Fruit fly (Drosophila melanogaster) whole organism, embryonic: ENCODE results near the gene Bet3.

Experiments
- Adf1 ChIP-seq: fragments of 200-800 bp; sonication (Bioruptor generic); IDR thresholded peaks from 2 replicates; pipeline ENCODE4 v1.3.6; 2022; ENCODE audit warnings: missing biosample characterization, missing genetic modification characterization
- Aef1 ChIP-seq: fragments of 200-800 bp; sonication (Bioruptor generic); IDR thresholded peaks from 3 replicates; pipeline ENCODE4 v1.3.6; 2022; ENCODE audit warnings: missing biosample characterization, missing genetic modification characterization
- CG1024 ChIP-seq: fragments of 200-800 bp; sonication (Bioruptor generic); IDR thresholded peaks from 2 replicates; pipeline ENCODE4 v1.3.6; 2022; ENCODE audit warnings: missing biosample characterization, missing genetic modification characterization
- CG10431 ChIP-seq: fragments of 200-800 bp; sonication (Bioruptor generic); optimal IDR thresholded peaks from 3 replicates; lab custom pipeline; 2018; ENCODE audit warnings: missing biosample characterization, mild to moderate bottlenecking, missing genetic modification characterization
- CG12071 ChIP-seq: fragments of 200-800 bp; sonication (Bioruptor generic); optimal IDR thresholded peaks from 3 replicates; lab custom pipeline; 2018; ENCODE audit warnings: missing biosample characterization, mild to moderate bottlenecking, missing genetic modification characterization
- CG12236 ChIP-seq: fragments of 200-800 bp; sonication (Bioruptor generic); optimal IDR thresholded peaks from 2 replicates; lab custom pipeline; 2016; ENCODE audit warnings: missing biosample characterization, missing genetic modification characterization
- CG15011 ChIP-seq: fragments of 200-800 bp; sonication (Bioruptor generic); optimal IDR thresholded peaks from 3 replicates; lab custom pipeline; 2018; ENCODE audit warnings: missing biosample characterization, mild to moderate bottlenecking, missing genetic modification characterization
- CG15479 ChIP-seq: fragments of 200-800 bp; sonication (Bioruptor generic); optimal IDR thresholded peaks from 3 replicates; lab custom pipeline; 2019; ENCODE audit warnings: missing biosample characterization, mild to moderate bottlenecking, missing genetic modification characterization, moderate library complexity
- CG2875 ChIP-seq: fragments of 200-800 bp; sonication (Bioruptor generic); optimal IDR thresholded peaks from 2 replicates; lab custom pipeline; 2017; ENCODE audit warnings: missing biosample characterization, mild to moderate bottlenecking, missing genetic modification characterization, missing genetic modification reagents
- CG30403 ChIP-seq: fragments of 200-800 bp; sonication (Bioruptor generic); optimal IDR thresholded peaks from 3 replicates; lab custom pipeline; 2016; ENCODE audit warnings: missing biosample characterization, missing genetic modification characterization
- CG31365 ChIP-seq: fragments of 200-800 bp; sonication (Bioruptor generic); optimal IDR thresholded peaks from 2 replicates; lab custom pipeline; 2018; ENCODE audit warnings: missing biosample characterization, mild to moderate bottlenecking, missing genetic modification characterization
- CG32532 ChIP-seq: fragments of 200-800 bp; sonication (Bioruptor generic); IDR thresholded peaks from 2 replicates; pipeline ENCODE4 v1.3.6; 2022; ENCODE audit warnings: missing biosample characterization, missing genetic modification characterization
- CG5245 ChIP-seq: fragments of 200-800 bp; sonication (Bioruptor generic); optimal IDR thresholded peaks from 3 replicates; lab custom pipeline; 2016; ENCODE audit warnings: missing biosample characterization, missing genetic modification characterization
- CG6254 ChIP-seq: fragments of 200-800 bp; sonication (Bioruptor generic); optimal IDR thresholded peaks from 3 replicates; lab custom pipeline; 2017; ENCODE audit warnings: mild to moderate bottlenecking, missing biosample characterization, missing genetic modification reagents, missing genetic modification characterization
- CG6683 ChIP-seq: fragments of 200-800 bp; sonication (Bioruptor generic); optimal IDR thresholded peaks from 2 replicates; lab custom pipeline; 2017; ENCODE audit warnings: missing biosample characterization, mild to moderate bottlenecking, missing genetic modification characterization, missing genetic modification reagents
- CG6813 ChIP-seq: fragments of 200-800 bp; sonication (Bioruptor generic); optimal IDR thresholded peaks from 2 replicates; lab custom pipeline; 2017; ENCODE audit warnings: missing biosample characterization, missing genetic modification characterization, mild to moderate bottlenecking, moderate library complexity, missing genetic modification reagents
- CG7357 ChIP-seq: fragments of 200-800 bp; sonication (Bioruptor generic); IDR thresholded peaks from 3 replicates; pipeline ENCODE4 v1.3.6; 2022; ENCODE audit warnings: missing biosample characterization, missing genetic modification characterization
- CG7786 ChIP-seq: fragments of 200-800 bp; sonication (Bioruptor generic); optimal IDR thresholded peaks from 2 replicates; lab custom pipeline; 2016; ENCODE audit warnings: missing biosample characterization, missing genetic modification characterization
- CG8359 ChIP-seq: fragments of 200-800 bp; sonication (Bioruptor generic); optimal IDR thresholded peaks from 2 replicates; lab custom pipeline; 2017; ENCODE audit warnings: missing biosample characterization, mild to moderate bottlenecking, missing genetic modification characterization, borderline replicate concordance
- CG8478 ChIP-seq: fragments of >200 bp; optimal IDR thresholded peaks from 2 replicates; lab custom pipeline; 2018
- CG8765 ChIP-seq: fragments of 200-800 bp; sonication (Bioruptor generic); IDR thresholded peaks from 2 replicates; pipeline ENCODE4 v1.3.6; 2022; ENCODE audit warnings: missing biosample characterization, missing genetic modification characterization
- Dip3 ChIP-seq: fragments of 200-800 bp; sonication (Bioruptor generic); optimal IDR thresholded peaks from 3 replicates; lab custom pipeline; 2016; ENCODE audit warnings: missing biosample characterization, missing genetic modification characterization
- HHEX ChIP-seq: fragments of 200-800 bp; sonication (Bioruptor generic); optimal IDR thresholded peaks from 3 replicates; lab custom pipeline; 2017; ENCODE audit warnings: missing biosample characterization, mild to moderate bottlenecking, missing genetic modification characterization, missing genetic modification reagents
- Hand ChIP-seq: fragments of 200-800 bp; sonication (Bioruptor generic); optimal IDR thresholded peaks from 2 replicates; lab custom pipeline; 2017; ENCODE audit warnings: mild to moderate bottlenecking, missing biosample characterization, missing genetic modification reagents, missing genetic modification characterization
- Hr78 ChIP-seq, 2 experiments: fragments of 200-800 bp in 1 of 2; fragments of >200 bp in 1 of 2; sonication (Bioruptor generic) in 1 of 2; optimal IDR thresholded peaks; 2 replicates each; lab custom pipeline; 2017 to 2019; ENCODE audit warnings: missing biosample characterization in 2 of 2, missing genetic modification characterization in 2 of 2, mild to moderate bottlenecking in 1 of 2, moderate library complexity in 1 of 2
- Nf-YA ChIP-seq: fragments of 200-800 bp; sonication (Bioruptor generic); IDR thresholded peaks from 2 replicates; pipeline ENCODE4 v1.3.6; 2022; ENCODE audit warnings: missing biosample characterization, missing genetic modification characterization
- Rfx ChIP-seq: fragments of 200-800 bp; sonication (Bioruptor generic); IDR thresholded peaks from 2 replicates; pipeline ENCODE4 v1.3.6; 2022; ENCODE audit warnings: missing biosample characterization, missing genetic modification characterization
- Side ChIP-seq: fragments of 200-800 bp; sonication (Bioruptor generic); optimal IDR thresholded peaks from 2 replicates; lab custom pipeline; 2016; ENCODE audit warnings: missing biosample characterization, missing genetic modification characterization
- Sry-β ChIP-seq: fragments of 200-800 bp; sonication (Bioruptor generic); optimal IDR thresholded peaks from 2 replicates; lab custom pipeline; 2018; ENCODE audit warnings: missing biosample characterization, mild to moderate bottlenecking, missing genetic modification characterization, moderate library complexity
- Tbp ChIP-seq: fragments of >200 bp; optimal IDR thresholded peaks from 2 replicates; lab custom pipeline; 2018; ENCODE audit warnings: missing biosample characterization, missing genetic modification characterization
- ap ChIP-seq: fragments of 200-800 bp; sonication (Bioruptor generic); IDR thresholded peaks from 2 replicates; pipeline ENCODE4 v1.3.6; 2022; ENCODE audit warnings: missing biosample characterization, missing genetic modification characterization
- ara ChIP-seq: fragments of 200-800 bp; sonication (Bioruptor generic); IDR thresholded peaks from 2 replicates; pipeline ENCODE4 v1.3.6; 2022; ENCODE audit warnings: missing biosample characterization, missing genetic modification characterization
- ash1 ChIP-seq: fragments of 200-800 bp; sonication (Bioruptor generic); optimal IDR thresholded peaks from 2 replicates; lab custom pipeline; 2018; ENCODE audit warnings: missing biosample characterization, mild to moderate bottlenecking, missing genetic modification characterization
- bbx ChIP-seq: fragments of 200-800 bp; sonication (Bioruptor generic); IDR thresholded peaks from 2 replicates; pipeline ENCODE4 v1.3.6; 2022; ENCODE audit warnings: missing biosample characterization, missing genetic modification characterization; ENCODE audit not compliant: partially characterized antibody
- br ChIP-seq: fragments of >200 bp; optimal IDR thresholded peaks from 2 replicates; lab custom pipeline; 2017
- da ChIP-seq: fragments of 200-800 bp; sonication (Bioruptor generic); optimal IDR thresholded peaks from 2 replicates; lab custom pipeline; 2016; ENCODE audit warnings: missing biosample characterization, missing genetic modification characterization
- dati ChIP-seq: fragments of 200-800 bp; sonication (Bioruptor generic); IDR thresholded peaks from 2 replicates; pipeline ENCODE4 v1.3.6; 2022; ENCODE audit warnings: missing biosample characterization, missing genetic modification characterization
- eve ChIP-seq, 2 experiments: fragments of >200 bp; optimal IDR thresholded peaks; 2 replicates each; lab custom pipeline; 2017; ENCODE audit warnings: missing biosample characterization in 2 of 2, missing genetic modification characterization in 2 of 2
- ewg ChIP-seq: fragments of 200-800 bp; sonication (Bioruptor generic); optimal IDR thresholded peaks from 3 replicates; lab custom pipeline; 2017; ENCODE audit warnings: mild to moderate bottlenecking, missing biosample characterization, missing genetic modification reagents, missing genetic modification characterization
- fd96Cb ChIP-seq: fragments of 200-800 bp; sonication (Bioruptor generic); optimal IDR thresholded peaks from 2 replicates; lab custom pipeline; 2018; ENCODE audit warnings: missing biosample characterization, mild to moderate bottlenecking, missing genetic modification characterization, moderate library complexity
- fru ChIP-seq: fragments of >200 bp; optimal IDR thresholded peaks from 2 replicates; lab custom pipeline; 2017
- jigr1 ChIP-seq: fragments of 200-800 bp; sonication (Bioruptor generic); IDR thresholded peaks from 3 replicates; pipeline ENCODE4 v1.3.6; 2022; ENCODE audit warnings: missing biosample characterization, missing genetic modification characterization
- kah ChIP-seq: fragments of 200-800 bp; sonication (Bioruptor generic); optimal IDR thresholded peaks from 2 replicates; lab custom pipeline; 2018; ENCODE audit warnings: missing biosample characterization, mild to moderate bottlenecking, missing genetic modification characterization
- lab ChIP-seq: fragments of 200-800 bp; sonication (Bioruptor generic); optimal IDR thresholded peaks from 3 replicates; lab custom pipeline; 2017; ENCODE audit warnings: missing biosample characterization, missing genetic modification characterization, mild to moderate bottlenecking, moderate library complexity, missing genetic modification reagents
- oc ChIP-seq: fragments of 200-800 bp; sonication (Bioruptor generic); optimal IDR thresholded peaks from 2 replicates; lab custom pipeline; 2018; ENCODE audit warnings: missing biosample characterization, mild to moderate bottlenecking, missing genetic modification characterization, moderate library complexity
- pita ChIP-seq: fragments of 200-800 bp; sonication (Bioruptor generic); optimal IDR thresholded peaks from 2 replicates; lab custom pipeline; 2017; ENCODE audit warnings: missing biosample characterization, mild to moderate bottlenecking, missing genetic modification characterization
- psq ChIP-seq: fragments of 200-800 bp; sonication (Bioruptor generic); optimal IDR thresholded peaks from 2 replicates; lab custom pipeline; 2017; ENCODE audit warnings: missing biosample characterization, missing genetic modification characterization
- sens ChIP-seq: fragments of 200-800 bp; sonication (Bioruptor generic); peaks from one replicate; lab custom pipeline; 2016; ENCODE audit warnings: missing biosample characterization, missing genetic modification characterization
- sisA ChIP-seq: fragments of 200-800 bp; sonication (Bioruptor generic); IDR thresholded peaks from 2 replicates; pipeline ENCODE4 v1.3.6; 2022; ENCODE audit warnings: missing biosample characterization, missing genetic modification characterization
- sug ChIP-seq: fragments of 200-800 bp; optimal IDR thresholded peaks from 2 replicates; lab custom pipeline; 2019; ENCODE audit warnings: missing biosample characterization, mild to moderate bottlenecking, missing genetic modification characterization, moderate library complexity
- unc-4 ChIP-seq: fragments of 200-800 bp; sonication (Bioruptor generic); IDR thresholded peaks from 2 replicates; pipeline ENCODE4 v1.3.6; 2022; ENCODE audit warnings: missing biosample characterization, missing genetic modification characterization; ENCODE audit not compliant: partially characterized antibody
- wdn ChIP-seq: fragments of 200-800 bp; sonication (Bioruptor generic); IDR thresholded peaks from 2 replicates; pipeline ENCODE4 v1.3.6; 2022; ENCODE audit warnings: missing biosample characterization, missing genetic modification characterization

The Bet3 gene

dm6 chr3L:9435315-9435714, 6.8 kb downstream of the Bet3 start, which contains the start of gene CG42526 (continued):
- TF ChIP-seq ap (GFP tag; lab: Robert Waterston, UW) = 0 out of 2 replicates have a peak, but pooled peaks have one; percentile 5
- peak; percentile 53; the same call in 1 of the 2 replicates for TF ChIP-seq bbx
- TF ChIP-seq Aef1 = no peak
- peak; percentile 30 for TF ChIP-seq CG7786 (GFP tag; lab: Kevin White, UChicago)
- TF ChIP-seq Sry-β (GFP tag; lab: Kevin White, UChicago) = no peak
- TF ChIP-seq pita = no peak
- TF ChIP-seq ara (GFP tag; lab: Robert Waterston, UW) = no peak
- no peak for TF ChIP-seq CG12236 (GFP tag; lab: Kevin White, UChicago)
- TF ChIP-seq Adf1 = 0 out of 2 replicates have a peak, but pooled peaks have one; percentile 17
- TF ChIP-seq jigr1 (GFP tag; lab: Robert Waterston, UW) = no peak
- no peak for TF ChIP-seq Hr78 (GFP tag; optimal IDR thresholded peaks at IDR 0.05; lab: Kevin White, UChicago)
- no peak for TF ChIP-seq da (GFP tag; lab: Kevin White, UChicago)
- no peak for TF ChIP-seq Hand (GFP tag; lab: Kevin White, UChicago)
- TF ChIP-seq ewg = peak; percentile 19
- no peak for TF ChIP-seq Side
- TF ChIP-seq dati (GFP tag; lab: Robert Waterston, UW) = no peak
- no peak for TF ChIP-seq CG5245
- TF ChIP-seq sug (tag; lab: Kevin White, UChicago) = no peak
- no peak for TF ChIP-seq CG6813 (GFP tag; lab: Kevin White, UChicago)
- no peak for TF ChIP-seq fru
- no peak for TF ChIP-seq CG2875 (GFP tag; lab: Kevin White, UChicago)
- TF ChIP-seq CG8478 = no peak
- no peak for TF ChIP-seq br
- no peak for TF ChIP-seq kah (GFP tag; lab: Kevin White, UChicago)
- TF ChIP-seq CG32532 (GFP tag; lab: Robert Waterston, UW) = peak; percentile 44; the same call in 1 of the 2 replicates
- peak; percentile 74 for TF ChIP-seq unc-4 (GFP tag; lab: Robert Waterston, UW)
- no peak for TF ChIP-seq CG6683 (GFP tag; lab: Kevin White, UChicago)
- peak; percentile 56 for TF ChIP-seq Dip3
- no peak for TF ChIP-seq oc (tag; lab: Kevin White, UChicago)
- no peak for TF ChIP-seq ash1 (GFP tag; lab: Kevin White, UChicago)
- no peak for TF ChIP-seq Tbp (GFP tag; lab: Kevin White, UChicago)
- no peak for TF ChIP-seq CG15479 (GFP tag; lab: Kevin White, UChicago)
- TF ChIP-seq eve (GFP tag; optimal IDR thresholded peaks at IDR 0.05; lab: Kevin White, UChicago) = no peak
- no peak for TF ChIP-seq psq (GFP tag; lab: Kevin White, UChicago)
- no peak for TF ChIP-seq Nf-YA
- TF ChIP-seq wdn (GFP tag; lab: Robert Waterston, UW) = no peak
- no peak for TF ChIP-seq HHEX (GFP tag; lab: Kevin White, UChicago)
- TF ChIP-seq CG1024 (GFP tag; lab: Robert Waterston, UW) = no peak
- peak; percentile 70 for TF ChIP-seq Rfx
- TF ChIP-seq CG30403 (GFP tag; lab: Kevin White, UChicago) = peak; percentile 66
- no peak for TF ChIP-seq CG8765
- TF ChIP-seq CG8359 = no peak
- TF ChIP-seq fd96Cb (tag; lab: Kevin White, UChicago) = no peak
- TF ChIP-seq CG7357 (GFP tag; lab: Robert Waterston, UW) = no peak
- TF ChIP-seq CG31365 (tag; lab: Kevin White, UChicago) = no peak
- no peak for TF ChIP-seq CG6254
- TF ChIP-seq CG15011 (GFP tag; lab: Kevin White, UChicago) = no peak
- no peak for TF ChIP-seq sisA (GFP tag; lab: Robert Waterston, UW)
- peak; percentile 80 for TF ChIP-seq sens
- TF ChIP-seq CG10431 (GFP tag; lab: Kevin White, UChicago) = no peak
- TF ChIP-seq CG12071 (GFP tag; lab: Kevin White, UChicago) = no peak
- TF ChIP-seq lab = peak; percentile 55
